Fruit fly (Drosophila melanogaster): ENCODE data around the gene shakB.

- TF ChIP-seq pan (optimal IDR thresholded peaks at IDR 0.05) (no peak), CG8478 (optimal IDR thresholded peaks at IDR 0.05) (no peak), EcR (GFP tag; optimal IDR thresholded peaks at IDR 0.05) (no peak), Dll (optimal IDR thresholded peaks at IDR 0.05) (no peak), psq (optimal IDR thresholded peaks at IDR 0.05) (no peak)
These were observed 169.9 kb downstream of the shakB start for dm6 chrX:20756938-20757337.

Measured in whole organism.